Worm (Caenorhabditis elegans) whole organism, midembryonic: ENCODE data around the gene nhr-176.

ENCODE experiments used
- T22C8.4 ChIP-seq: fragments of 200-800 bp; sonication (Bioruptor generic); IDR thresholded peaks from 2 replicates; pipeline ENCODE4 v1.3.6; 2022; ENCODE audit warnings: missing genetic modification characterization, missing compliant biosample characterization
- cog-1 ChIP-seq: sonication (generic microtip); optimal IDR thresholded peaks from 2 replicates; lab custom pipeline; 2016; ENCODE audit warnings: missing genetic modification characterization, missing compliant biosample characterization
- flt-1 ChIP-seq: fragments of 200-800 bp; sonication (Bioruptor generic); IDR thresholded peaks from 2 replicates; pipeline ENCODE4 v1.3.6; 2022; ENCODE audit warnings: missing genetic modification characterization, missing compliant biosample characterization
- klf-2 ChIP-seq: fragments of 200-800 bp; sonication (Bioruptor generic); conservative IDR thresholded peaks from 2 replicates; pipeline ENCODE4 v1.3.6; 2022; ENCODE audit warnings: missing genetic modification reagents, missing genetic modification characterization, missing compliant biosample characterization
- med-1 ChIP-seq: sonication (generic microtip); optimal IDR thresholded peaks from 2 replicates; lab custom pipeline; 2017; ENCODE audit warnings: missing genetic modification characterization, mild to moderate bottlenecking, missing compliant biosample characterization, antibody characterized with exemption, missing genetic modification reagents; ENCODE audit not compliant: insufficient read depth
- ref-1 ChIP-seq: fragments of 200-800 bp; sonication (Bioruptor generic); conservative IDR thresholded peaks from 2 replicates; pipeline ENCODE4 v1.3.6; 2022; ENCODE audit warnings: missing genetic modification reagents, missing genetic modification characterization, missing compliant biosample characterization
- tab-1 ChIP-seq: fragments of 200-800 bp; sonication (Bioruptor generic); IDR thresholded peaks from 2 replicates; pipeline ENCODE4 v1.3.6; 2022; ENCODE audit warnings: missing genetic modification characterization, missing compliant biosample characterization
- ztf-23 ChIP-seq: fragments of 200-800 bp; sonication (Bioruptor generic); IDR thresholded peaks from 2 replicates; pipeline ENCODE4 v1.3.6; 2022; ENCODE audit warnings: missing genetic modification reagents, missing genetic modification characterization, missing compliant biosample characterization
- ztf-29 ChIP-seq: fragments of 200-800 bp; sonication (Bioruptor generic); IDR thresholded peaks from 2 replicates; pipeline ENCODE4 v1.3.6; 2022; ENCODE audit warnings: missing genetic modification reagents, missing genetic modification characterization, missing compliant biosample characterization

Gene nhr-176

ce11 chrV:16046573-16046972, 24.6 kb upstream of the nhr-176 start, which contains the start of gene ZK285.2:
ZK285.2 (plus strand) TSS chrV:16046873.
- TF ChIP-seq ztf-29 (GFP tag; lab: Robert Waterston, UW) (no peak), klf-2 (GFP tag; lab: Robert Waterston, UW) (no peak), ztf-23 (no peak), cog-1 (tag; lab: Kevin White, UChicago) (no peak), med-1 (GFP tag; lab: Kevin White, UChicago) (no peak), tab-1 (GFP tag; lab: Robert Waterston, UW) (no peak), ref-1 (GFP tag; lab: Robert Waterston, UW) (no peak), flt-1 (GFP tag; lab: Robert Waterston, UW) (no peak), T22C8.4 (GFP tag; lab: Robert Waterston, UW) (no peak)

ce11 chrV:16047052-16047451, 24.1 kb upstream of the nhr-176 start:
- no peak for TF ChIP-seq klf-2 (GFP tag; lab: Robert Waterston, UW)
- TF ChIP-seq T22C8.4 (GFP tag; lab: Robert Waterston, UW), result no peak
- TF ChIP-seq ref-1 (GFP tag; lab: Robert Waterston, UW), result no peak
- no peak for TF ChIP-seq flt-1 (GFP tag; lab: Robert Waterston, UW)
- no peak for TF ChIP-seq med-1 (GFP tag; lab: Kevin White, UChicago)
- no peak for TF ChIP-seq ztf-29 (GFP tag; lab: Robert Waterston, UW)
- TF ChIP-seq ztf-23, result no peak

- TF ChIP-seq ref-1 (GFP tag; lab: Robert Waterston, UW) (no peak), med-1 (GFP tag; lab: Kevin White, UChicago) (no peak), klf-2 (GFP tag; lab: Robert Waterston, UW) (no peak), cog-1 (tag; lab: Kevin White, UChicago) (no peak), tab-1 (GFP tag; lab: Robert Waterston, UW) (no peak), flt-1 (GFP tag; lab: Robert Waterston, UW) (no peak), ztf-23 (no peak), ztf-29 (GFP tag; lab: Robert Waterston, UW) (no peak), T22C8.4 (GFP tag; lab: Robert Waterston, UW) (no peak)
These were observed 23.6 kb upstream of the nhr-176 start, which contains the start of gene str-198 for ce11 chrV:16047508-16047907. str-198 (plus strand) TSS chrV:16047808.

- TF ChIP-seq ztf-23, result no peak
- TF ChIP-seq flt-1 (GFP tag; lab: Robert Waterston, UW), result no peak
- no peak for TF ChIP-seq T22C8.4 (GFP tag; lab: Robert Waterston, UW)
- TF ChIP-seq cog-1 (tag; lab: Kevin White, UChicago), result no peak
- no peak for TF ChIP-seq ztf-29 (GFP tag; lab: Robert Waterston, UW)
- TF ChIP-seq ref-1 (GFP tag; lab: Robert Waterston, UW), result no peak
- TF ChIP-seq tab-1 (GFP tag; lab: Robert Waterston, UW), result no peak
- TF ChIP-seq klf-2 (GFP tag; lab: Robert Waterston, UW), result no peak
- TF ChIP-seq med-1 (GFP tag; lab: Kevin White, UChicago), result no peak
These were observed 21.9 kb upstream of the nhr-176 start, which contains the start of gene best-12 for ce11 chrV:16049177-16049576. best-12 (plus strand) TSS chrV:16049477.

- TF ChIP-seq flt-1 (GFP tag; lab: Robert Waterston, UW) (no peak), cog-1 (tag; lab: Kevin White, UChicago) (no peak), klf-2 (GFP tag; lab: Robert Waterston, UW) (no peak), tab-1 (GFP tag; lab: Robert Waterston, UW) (no peak), ztf-23 (no peak), ref-1 (GFP tag; lab: Robert Waterston, UW) (no peak), med-1 (GFP tag; lab: Kevin White, UChicago) (no peak), ztf-29 (GFP tag; lab: Robert Waterston, UW) (no peak), T22C8.4 (GFP tag; lab: Robert Waterston, UW) (no peak)
These were observed 17.8 kb upstream of the nhr-176 start, which contains the start of gene F14H3.3 for ce11 chrV:16053373-16053772. F14H3.3 (minus strand) TSS chrV:16053473.

- TF ChIP-seq ref-1 (GFP tag; lab: Robert Waterston, UW) (no peak), tab-1 (GFP tag; lab: Robert Waterston, UW) (no peak), T22C8.4 (GFP tag; lab: Robert Waterston, UW) (no peak)
These were observed 16.1 kb upstream of the nhr-176 start, which contains the start of gene F14H3.4 for ce11 chrV:16055031-16055430. F14H3.4 (minus strand) TSS chrV:16055072.

- TF ChIP-seq ref-1 (GFP tag; lab: Robert Waterston, UW), result no peak
- TF ChIP-seq ztf-23, result no peak
- no peak for TF ChIP-seq cog-1 (tag; lab: Kevin White, UChicago)
- TF ChIP-seq klf-2 (GFP tag; lab: Robert Waterston, UW), result no peak
- no peak for TF ChIP-seq ztf-29 (GFP tag; lab: Robert Waterston, UW)
- no peak for TF ChIP-seq med-1 (GFP tag; lab: Kevin White, UChicago)
- no peak for TF ChIP-seq tab-1 (GFP tag; lab: Robert Waterston, UW)
- no peak for TF ChIP-seq flt-1 (GFP tag; lab: Robert Waterston, UW)
- no peak for TF ChIP-seq T22C8.4 (GFP tag; lab: Robert Waterston, UW)
These were observed 14.1 kb upstream of the nhr-176 start, which contains the start of gene F14H3.5 for ce11 chrV:16057010-16057463. F14H3.5 (minus strand) TSS chrV:16057060.

ce11 chrV:16058872-16059271, 12.3 kb upstream of the nhr-176 start, which contains the start of gene F14H3.6:
F14H3.6 (minus strand) TSS chrV:16058893.
- TF ChIP-seq klf-2 (GFP tag; lab: Robert Waterston, UW) (no peak), med-1 (GFP tag; lab: Kevin White, UChicago) (no peak), flt-1 (GFP tag; lab: Robert Waterston, UW) (no peak), cog-1 (tag; lab: Kevin White, UChicago) (no peak), ztf-23 (no peak), tab-1 (GFP tag; lab: Robert Waterston, UW) (no peak), ref-1 (GFP tag; lab: Robert Waterston, UW) (no peak), T22C8.4 (GFP tag; lab: Robert Waterston, UW) (no peak), ztf-29 (GFP tag; lab: Robert Waterston, UW) (no peak)

- TF ChIP-seq cog-1 (tag; lab: Kevin White, UChicago) (no peak), ztf-23 (no peak), ztf-29 (GFP tag; lab: Robert Waterston, UW) (no peak), T22C8.4 (GFP tag; lab: Robert Waterston, UW) (no peak), flt-1 (GFP tag; lab: Robert Waterston, UW) (no peak), tab-1 (GFP tag; lab: Robert Waterston, UW) (no peak), ref-1 (GFP tag; lab: Robert Waterston, UW) (no peak)
These were observed 11.0 kb upstream of the nhr-176 start, which contains the start of gene F14H3.15 for ce11 chrV:16060135-16060534. F14H3.15 (minus strand) TSS chrV:16060235.
